Fruit fly (Drosophila melanogaster) Kc167 (cell line): ENCODE data around the gene CG16700.

Experiments
- Myc ChIP-seq: fragments of >200 bp; optimal IDR thresholded peaks from 2 replicates; lab custom pipeline; 2017; ENCODE audit warnings: missing external identifiers
- Sin3A ChIP-seq: fragments of >200 bp; optimal IDR thresholded peaks from 2 replicates; lab custom pipeline; 2018; ENCODE audit warnings: missing external identifiers
- insv ChIP-seq: fragments of >200 bp; optimal IDR thresholded peaks from 3 replicates; lab custom pipeline; 2018; ENCODE audit warnings: missing external identifiers

DNA sequence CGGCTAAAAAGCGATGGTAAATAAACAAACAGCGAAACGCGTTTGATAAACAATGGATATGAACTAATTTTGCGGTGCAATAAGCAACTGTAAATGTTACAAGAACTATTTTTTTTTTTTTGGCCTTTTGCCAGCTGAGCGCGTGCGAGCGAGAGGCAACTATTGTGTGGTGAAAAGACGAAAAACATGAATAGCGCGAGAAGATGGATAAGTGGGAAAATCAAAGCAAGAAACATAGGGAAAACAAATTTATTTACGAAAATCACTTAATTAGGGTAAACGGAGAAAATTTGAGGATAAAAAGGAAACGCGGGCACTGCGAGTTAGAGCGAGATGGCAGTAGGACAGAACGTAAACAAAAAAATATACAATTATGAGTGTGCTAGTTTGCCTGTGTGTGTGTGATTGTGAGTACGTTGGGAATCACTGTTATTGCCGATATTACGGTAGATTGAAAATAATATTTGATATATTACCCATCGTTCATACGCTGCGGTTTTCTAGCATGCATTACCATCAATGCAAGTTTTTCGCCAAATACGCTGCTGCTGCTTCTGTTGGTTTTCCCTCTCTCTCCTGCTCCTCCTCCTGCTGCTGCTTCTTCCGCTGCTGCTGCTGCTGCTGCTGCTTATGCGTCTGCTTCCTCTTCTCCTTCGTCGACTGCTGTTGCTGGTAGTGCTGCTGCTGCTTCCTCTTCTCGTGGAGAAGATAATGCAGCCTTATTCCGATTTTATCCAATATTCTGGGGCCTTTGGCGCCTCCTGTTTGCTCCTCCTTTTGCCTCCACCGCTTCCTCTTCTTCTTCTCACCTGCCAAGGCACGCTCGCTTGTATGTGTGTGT is 15.0 kb upstream of the CG16700 start:
- TF ChIP-seq insv = no peak
- no peak for TF ChIP-seq Sin3A (lab: Kevin White, UChicago)
- TF ChIP-seq Myc = no peak
